Worm (Caenorhabditis elegans): ENCODE data around the gene dnj-5.

Gene dnj-5

DNA sequence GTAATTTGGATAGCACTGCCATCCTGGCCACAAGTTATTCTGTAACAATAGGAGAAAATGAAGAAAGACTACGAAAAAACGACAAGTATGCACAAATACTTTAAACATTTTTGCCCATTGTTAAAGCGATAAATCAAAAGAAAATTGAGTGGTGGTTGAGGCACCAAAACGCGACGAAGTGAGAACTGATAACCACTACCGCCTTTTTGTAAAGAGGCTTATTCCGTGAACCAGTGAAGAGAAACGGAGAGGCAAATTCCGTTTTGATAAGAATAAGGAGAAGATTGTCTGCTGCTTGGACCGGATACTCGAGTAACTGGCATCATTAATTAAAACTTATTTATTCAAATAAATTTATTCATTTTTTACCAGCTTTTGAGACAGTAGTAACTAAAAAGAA lies 25.6 kb upstream of the dnj-5 start, which contains the start of gene pmp-1:
Gene pmp-1 (minus strand): TSS at position 39 of the 400 bp plus-strand sequence.
- TF ChIP-seq sox-4 (tag; optimal IDR thresholded peaks at IDR 0.05), result no peak
- no peak for TF ChIP-seq pag-3 (tag; optimal IDR thresholded peaks at IDR 0.05; ENCODE audit: borderline replicate concordance)
- TF ChIP-seq Y22D7AL.16 (tag; optimal IDR thresholded peaks at IDR 0.05), result no peak
- TF ChIP-seq rnt-1 (tag; optimal IDR thresholded peaks at IDR 0.05), result no peak
- TF ChIP-seq T23F11.4 (GFP tag; optimal IDR thresholded peaks at IDR 0.05), result no peak
- no peak for TF ChIP-seq elt-2 (tag; optimal IDR thresholded peaks at IDR 0.05)
- no peak for TF ChIP-seq K09A11.1 (tag; optimal IDR thresholded peaks at IDR 0.05; ENCODE audit: insufficient read depth)
- no peak for TF ChIP-seq pat-9 (tag; optimal IDR thresholded peaks at IDR 0.05)
- TF ChIP-seq odd-2 (tag; optimal IDR thresholded peaks at IDR 0.05), result no peak
- no peak for TF ChIP-seq sdc-2 (tag; optimal IDR thresholded peaks at IDR 0.05)
- no peak for TF ChIP-seq sox-2 (GFP tag; IDR thresholded peaks at IDR 0.05)
- no peak for TF ChIP-seq nfya-1 (tag; optimal IDR thresholded peaks at IDR 0.05)

- TF ChIP-seq eyg-1 (tag; optimal IDR thresholded peaks at IDR 0.05) (no peak), sox-2 (GFP tag; IDR thresholded peaks at IDR 0.05) (no peak), ets-4 (tag; optimal IDR thresholded peaks at IDR 0.05) (no peak), pqm-1 (tag; optimal IDR thresholded peaks at IDR 0.05) (no peak)
Observed at ce11 chrII:6882335-6882734, 24.2 kb upstream of the dnj-5 start.

DNA sequence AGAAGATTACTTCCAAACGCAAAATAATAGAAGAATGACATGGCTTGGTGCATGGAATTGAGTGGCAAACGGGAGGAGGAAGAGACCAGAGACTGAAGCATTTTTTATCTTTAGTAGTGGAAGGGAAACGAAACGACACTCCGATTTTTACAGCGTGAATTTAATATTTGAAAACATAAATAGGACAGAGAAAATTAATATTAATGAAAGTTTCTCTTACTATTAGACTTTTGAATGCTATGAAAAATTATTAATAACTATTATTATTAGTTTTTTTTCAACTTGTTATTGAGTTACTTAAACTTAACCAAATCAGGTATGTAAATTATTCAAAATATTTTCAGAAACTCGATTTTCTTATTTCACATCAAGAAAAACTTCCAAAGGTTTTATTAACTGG lies 22.0 kb upstream of the dnj-5 start, which contains the start of gene C44B7.7:
Gene C44B7.7 (minus strand): TSS at position 101 of the 400 bp plus-strand sequence.
- TF ChIP-seq eyg-1 (tag; optimal IDR thresholded peaks at IDR 0.05) (no peak), C38D4.7 (GFP tag; optimal IDR thresholded peaks at IDR 0.05) (no peak), sox-2 (GFP tag; IDR thresholded peaks at IDR 0.05) (no peak), ceh-22 (tag; optimal IDR thresholded peaks at IDR 0.05) (no peak), hlh-30 (tag; optimal IDR thresholded peaks at IDR 0.05; ENCODE audit: insufficient read depth) (no peak), syd-9 (tag; optimal IDR thresholded peaks at IDR 0.05) (no peak), npax-4 (tag; optimal IDR thresholded peaks at IDR 0.05) (no peak), nfya-1 (tag; optimal IDR thresholded peaks at IDR 0.05) (no peak), unc-55 (GFP tag; optimal IDR thresholded peaks at IDR 0.05) (no peak), ama-1 (optimal IDR thresholded peaks at IDR 0.05) (no peak), dmd-4 (tag; optimal IDR thresholded peaks at IDR 0.05; ENCODE audit: borderline replicate concordance) (no peak), lin-11 (tag; optimal IDR thresholded peaks at IDR 0.05) (no peak)

DNA sequence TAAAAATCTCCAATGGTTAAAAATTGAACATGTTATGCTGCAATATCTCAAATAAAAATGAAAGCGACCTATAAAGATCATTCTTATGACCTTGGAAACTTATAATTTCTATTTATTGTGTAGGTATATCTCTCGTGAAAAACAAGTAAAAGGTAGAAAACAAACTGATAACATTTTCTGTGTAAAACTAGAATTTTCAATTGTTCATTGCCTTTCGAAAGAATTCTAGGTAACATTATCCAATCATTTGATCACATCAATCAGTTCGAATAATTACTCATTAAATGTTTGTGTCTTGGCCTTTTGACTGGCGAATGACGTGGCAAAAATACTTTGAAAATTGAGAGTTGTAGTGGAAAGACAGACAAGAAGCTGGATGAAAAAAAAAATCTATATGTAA lies 19.8 kb upstream of the dnj-5 start:
- TF ChIP-seq gmeb-2 (tag; optimal IDR thresholded peaks at IDR 0.05), result no peak
- TF ChIP-seq dmd-4 (tag; optimal IDR thresholded peaks at IDR 0.05; ENCODE audit: borderline replicate concordance), result no peak
- TF ChIP-seq T23F11.4 (GFP tag; optimal IDR thresholded peaks at IDR 0.05), result no peak
- no peak for TF ChIP-seq fax-1 (tag; optimal IDR thresholded peaks at IDR 0.05)
- TF ChIP-seq madf-2 (tag; optimal IDR thresholded peaks at IDR 0.05), result no peak
- TF ChIP-seq unc-86 (tag; optimal IDR thresholded peaks at IDR 0.05), result no peak
- no peak for TF ChIP-seq F13H6.1 (tag; optimal IDR thresholded peaks at IDR 0.05)
- no peak for TF ChIP-seq unc-42 (tag; optimal IDR thresholded peaks at IDR 0.05)
- no peak for TF ChIP-seq sdc-2 (tag; optimal IDR thresholded peaks at IDR 0.05)
- TF ChIP-seq hlh-15 (tag; optimal IDR thresholded peaks at IDR 0.05), result no peak
- TF ChIP-seq hlh-13 (GFP tag; optimal IDR thresholded peaks at IDR 0.05), result no peak
- TF ChIP-seq C38D4.7 (GFP tag; optimal IDR thresholded peaks at IDR 0.05), result no peak
- no peak for TF ChIP-seq ceh-24 (tag; optimal IDR thresholded peaks at IDR 0.05)
- no peak for TF ChIP-seq C08G9.2 (tag; optimal IDR thresholded peaks at IDR 0.05)
- TF ChIP-seq tbx-7 (tag; optimal IDR thresholded peaks at IDR 0.05), result no peak
- TF ChIP-seq zip-5 (tag; optimal IDR thresholded peaks at IDR 0.05), result no peak
